Worm (Caenorhabditis elegans) whole organism, L3 larva: ENCODE data around the gene acr-3.

ENCODE experiments used
- R02D3.7 ChIP-seq: fragments of 150-350 bp; optimal IDR thresholded peaks from 2 replicates; lab custom pipeline; 2014; ENCODE audit warnings: missing biosample characterization, missing genetic modification characterization
- ZK546.5 ChIP-seq: sonication (generic microtip); optimal IDR thresholded peaks from 2 replicates; lab custom pipeline; 2017; ENCODE audit warnings: missing biosample characterization, missing genetic modification characterization
- ama-1 ChIP-seq: fragments of 150-350 bp; optimal IDR thresholded peaks from 2 replicates; lab custom pipeline; 2018
- ceh-16 ChIP-seq: sonication (generic microtip); optimal IDR thresholded peaks from 2 replicates; lab custom pipeline; 2017; ENCODE audit warnings: missing biosample characterization, missing genetic modification characterization
- ceh-28 ChIP-seq: fragments of 150-350 bp; optimal IDR thresholded peaks from 2 replicates; lab custom pipeline; 2014; ENCODE audit warnings: missing biosample characterization, missing genetic modification reagents, missing genetic modification characterization
- ceh-9 ChIP-seq: sonication (generic microtip); optimal IDR thresholded peaks from 2 replicates; lab custom pipeline; 2018; ENCODE audit warnings: missing biosample characterization, missing genetic modification characterization
- daf-12 ChIP-seq: fragments of 150-350 bp; optimal IDR thresholded peaks from 2 replicates; lab custom pipeline; 2014; ENCODE audit warnings: missing biosample characterization, missing genetic modification reagents, missing genetic modification characterization
- egl-27 ChIP-seq: sonication (generic microtip); optimal IDR thresholded peaks from 4 replicates; lab custom pipeline; 2017; ENCODE audit warnings: missing biosample characterization, missing genetic modification reagents, missing genetic modification characterization
- egl-5 ChIP-seq: fragments of 150-350 bp; optimal IDR thresholded peaks from 2 replicates; lab custom pipeline; 2017; ENCODE audit warnings: missing biosample characterization, missing genetic modification reagents, missing genetic modification characterization, inconsistent platforms
- elt-1 ChIP-seq: fragments of 150-350 bp; optimal IDR thresholded peaks from 2 replicates; lab custom pipeline; 2014; ENCODE audit warnings: missing biosample characterization, missing genetic modification characterization
- elt-2 ChIP-seq: sonication (generic microtip); optimal IDR thresholded peaks from 2 replicates; lab custom pipeline; 2016; ENCODE audit warnings: missing genetic modification reagents, mild to moderate bottlenecking, missing genetic modification characterization, missing compliant biosample characterization
- elt-3 ChIP-seq, 3 experiments: fragments of 150-350 bp in 1 of 3; sonication (generic microtip) in 2 of 3; optimal IDR thresholded peaks; 2 replicates in 2 of 3; 4 replicates in 1 of 3; lab custom pipeline; 2014 to 2017; ENCODE audit warnings: missing biosample characterization in 3 of 3, missing genetic modification characterization in 3 of 3
- eor-1 ChIP-seq, 2 experiments: fragments of 150-350 bp; optimal IDR thresholded peaks; 2 replicates each; lab custom pipeline; 2014 to 2018; ENCODE audit warnings: missing biosample characterization in 2 of 2, missing genetic modification characterization in 2 of 2
- fkh-10 ChIP-seq: sonication (generic microtip); optimal IDR thresholded peaks from 2 replicates; lab custom pipeline; 2017; ENCODE audit warnings: missing biosample characterization, missing genetic modification reagents, missing genetic modification characterization
- fos-1 ChIP-seq: fragments of 150-350 bp; optimal IDR thresholded peaks from 2 replicates; lab custom pipeline; 2014; ENCODE audit warnings: missing biosample characterization, missing genetic modification characterization
- hmg-11 ChIP-seq: sonication (generic microtip); optimal IDR thresholded peaks from 2 replicates; lab custom pipeline; 2016; ENCODE audit warnings: missing genetic modification characterization, missing compliant biosample characterization
- jun-1 ChIP-seq: fragments of 150-350 bp; optimal IDR thresholded peaks from 2 replicates; lab custom pipeline; 2014; ENCODE audit warnings: missing biosample characterization, missing genetic modification reagents, missing genetic modification characterization
- lin-39 ChIP-seq: fragments of 150-350 bp; optimal IDR thresholded peaks from 2 replicates; lab custom pipeline; 2018; ENCODE audit warnings: missing biosample characterization, missing genetic modification reagents, missing genetic modification characterization
- lsy-12 ChIP-seq: sonication (generic microtip); optimal IDR thresholded peaks from 2 replicates; lab custom pipeline; 2016; ENCODE audit warnings: mild to moderate bottlenecking, missing genetic modification characterization, missing compliant biosample characterization
- mdl-1 ChIP-seq: fragments of 150-350 bp; optimal IDR thresholded peaks from 2 replicates; lab custom pipeline; 2014; ENCODE audit warnings: missing biosample characterization, missing genetic modification characterization
- mml-1 ChIP-seq: fragments of 150-350 bp; sonication (generic microtip); optimal IDR thresholded peaks from 3 replicates; lab custom pipeline; 2014; ENCODE audit warnings: missing biosample characterization, missing genetic modification characterization
- nfya-1 ChIP-seq: sonication (generic microtip); optimal IDR thresholded peaks from 2 replicates; lab custom pipeline; 2017; ENCODE audit warnings: missing genetic modification characterization, mild to moderate bottlenecking, missing compliant biosample characterization, antibody characterized with exemption, moderate library complexity; ENCODE audit not compliant: insufficient read depth
- nhr-11 ChIP-seq: fragments of 150-350 bp; optimal IDR thresholded peaks from 2 replicates; lab custom pipeline; 2014; ENCODE audit warnings: missing biosample characterization, missing genetic modification characterization
- nhr-12 ChIP-seq: fragments of 150-350 bp; optimal IDR thresholded peaks from 2 replicates; lab custom pipeline; 2014; ENCODE audit warnings: missing biosample characterization, missing genetic modification characterization
- nhr-23 ChIP-seq: fragments of 150-350 bp; optimal IDR thresholded peaks from 2 replicates; lab custom pipeline; 2014; ENCODE audit warnings: missing biosample characterization, missing genetic modification reagents, missing genetic modification characterization
- nhr-237 ChIP-seq: fragments of 150-350 bp; optimal IDR thresholded peaks from 2 replicates; lab custom pipeline; 2014; ENCODE audit warnings: missing biosample characterization, missing genetic modification characterization
- nhr-25 ChIP-seq: sonication (generic microtip); optimal IDR thresholded peaks from 2 replicates; lab custom pipeline; 2017; ENCODE audit warnings: missing biosample characterization, missing genetic modification characterization
- nhr-28 ChIP-seq: fragments of 150-350 bp; optimal IDR thresholded peaks from 2 replicates; lab custom pipeline; 2014; ENCODE audit warnings: missing biosample characterization, missing genetic modification characterization
- nhr-43 ChIP-seq: sonication (generic microtip); optimal IDR thresholded peaks from 2 replicates; lab custom pipeline; 2016; ENCODE audit warnings: mild to moderate bottlenecking, missing genetic modification characterization, missing compliant biosample characterization; ENCODE audit not compliant: poor library complexity, severe bottlenecking
- nhr-67 ChIP-seq: fragments of 150-350 bp; optimal IDR thresholded peaks from 2 replicates; lab custom pipeline; 2014; ENCODE audit warnings: missing biosample characterization, missing genetic modification characterization
- nhr-77 ChIP-seq: fragments of 150-350 bp; optimal IDR thresholded peaks from 2 replicates; lab custom pipeline; 2014; ENCODE audit warnings: missing biosample characterization, missing genetic modification characterization
- pha-4 ChIP-seq: fragments of 150-350 bp; optimal IDR thresholded peaks from 2 replicates; lab custom pipeline; 2014; ENCODE audit warnings: missing biosample characterization, missing genetic modification reagents, missing genetic modification characterization
- pqm-1 ChIP-seq: fragments of 150-350 bp; optimal IDR thresholded peaks from 2 replicates; lab custom pipeline; 2017; ENCODE audit warnings: missing biosample characterization, missing genetic modification characterization, inconsistent platforms
- sea-2 ChIP-seq: fragments of 150-350 bp; sonication (generic microtip); optimal IDR thresholded peaks from 4 replicates; lab custom pipeline; 2014; ENCODE audit warnings: missing biosample characterization, missing genetic modification reagents, missing genetic modification characterization
- skn-1 ChIP-seq: fragments of 150-350 bp; optimal IDR thresholded peaks from 2 replicates; lab custom pipeline; 2014; ENCODE audit warnings: missing biosample characterization, missing genetic modification characterization
- snpc-4 ChIP-seq: fragments of 150-350 bp; optimal IDR thresholded peaks from 2 replicates; lab custom pipeline; 2014; ENCODE audit warnings: missing biosample characterization, missing genetic modification characterization
- tbx-2 ChIP-seq: sonication (generic microtip); optimal IDR thresholded peaks from 2 replicates; lab custom pipeline; 2016; ENCODE audit warnings: mild to moderate bottlenecking, missing genetic modification characterization, missing compliant biosample characterization
- unc-39 ChIP-seq: sonication (generic microtip); optimal IDR thresholded peaks from 4 replicates; lab custom pipeline; 2017; ENCODE audit warnings: missing biosample characterization, missing genetic modification characterization
- zag-1 ChIP-seq: fragments of 150-350 bp; optimal IDR thresholded peaks from 2 replicates; lab custom pipeline; 2014; ENCODE audit warnings: missing biosample characterization, missing genetic modification characterization
- ztf-11 ChIP-seq: fragments of 150-350 bp; optimal IDR thresholded peaks from 2 replicates; lab custom pipeline; 2014; ENCODE audit warnings: missing biosample characterization, missing genetic modification characterization

The acr-3 gene

ce11 chrX:6722966-6723365 is 13.6 kb downstream of the acr-3 start, which contains the start of gene smf-1:
TSS of gene smf-1 (minus strand) at chrX:6723066.
- TF ChIP-seq ceh-9 (no peak), elt-2 (peak; percentile 54)
- TF ChIP-seq, all 47 proteins: peak for 1

DNA sequence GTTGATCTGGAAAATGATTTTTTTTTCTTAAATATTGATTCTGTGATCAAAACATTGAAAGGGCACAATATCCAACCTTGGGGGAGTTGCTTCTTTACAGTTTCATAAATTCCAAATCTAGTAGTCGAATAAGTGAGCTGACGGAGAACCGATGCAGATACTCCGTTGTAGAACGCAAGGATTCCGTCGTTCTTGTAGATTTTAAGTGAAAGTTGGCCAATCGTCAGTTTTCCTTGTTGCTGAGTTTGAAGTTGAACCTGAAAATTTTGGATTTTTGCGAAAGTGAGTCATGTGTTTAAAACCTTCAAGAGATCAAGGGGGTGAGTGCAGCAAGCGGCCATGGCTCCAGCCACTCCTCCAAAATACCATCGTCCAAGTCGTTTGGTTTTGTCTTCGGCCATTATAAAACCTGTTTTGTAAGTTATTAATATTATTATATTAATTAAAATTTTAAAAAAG is 16.0 kb downstream of the acr-3 start, which contains the start of gene slc-25A10:
slc-25A10 (minus strand) TSS at position 409 of the 459 bp plus-strand sequence.
- TF ChIP-seq sea-2 (GFP tag; lab: Kevin White, UChicago) (no peak), nhr-237 (tag; lab: Kevin White, UChicago) (no peak), nhr-11 (no peak), mml-1 (no peak), nhr-25 (tag; lab: Kevin White, UChicago) (no peak), egl-27 (tag; lab: Kevin White, UChicago) (no peak), nfya-1 (no peak), unc-39 (no peak), elt-2 (peak; percentile 15), ama-1 (peak; percentile 88)

DNA sequence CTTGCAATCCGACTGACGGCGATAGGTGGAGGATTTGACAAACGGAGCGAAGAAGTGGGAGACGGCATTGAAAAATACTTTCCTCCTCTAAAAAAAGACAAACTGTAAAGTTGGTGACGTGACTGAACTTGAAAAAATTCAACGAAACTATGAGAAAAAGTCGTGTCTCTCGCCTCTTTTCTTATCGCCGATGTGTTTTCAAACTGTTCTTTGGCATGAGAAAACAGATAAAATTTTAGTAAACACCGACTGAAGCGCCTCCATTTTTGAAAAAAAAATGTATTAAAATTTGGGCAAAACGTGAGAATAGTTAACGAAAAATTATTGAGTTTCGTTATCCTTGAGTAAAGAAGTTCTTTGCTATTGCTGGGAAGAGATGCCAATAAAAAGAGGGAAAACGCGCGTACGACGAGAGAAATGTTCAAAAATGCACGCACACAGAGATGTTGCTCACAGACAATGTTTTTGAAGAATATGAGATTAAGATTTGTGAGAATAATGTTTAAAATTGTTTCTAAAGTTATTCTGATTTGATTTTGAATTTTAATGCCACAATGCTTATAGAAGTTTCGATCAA is 19.6 kb downstream of the acr-3 start:
- peak; percentile 64 for TF ChIP-seq elt-2
- TF ChIP-seq nfya-1: no peak
- TF ChIP-seq pqm-1 (tag; lab: Kevin White, UChicago): peak; percentile 21
- TF ChIP-seq pha-4 (tag; lab: Kevin White, UChicago): peak; percentile 35
- TF ChIP-seq mdl-1: peak; percentile 52
- no peak for TF ChIP-seq nhr-28 (tag; lab: Kevin White, UChicago)

DNA sequence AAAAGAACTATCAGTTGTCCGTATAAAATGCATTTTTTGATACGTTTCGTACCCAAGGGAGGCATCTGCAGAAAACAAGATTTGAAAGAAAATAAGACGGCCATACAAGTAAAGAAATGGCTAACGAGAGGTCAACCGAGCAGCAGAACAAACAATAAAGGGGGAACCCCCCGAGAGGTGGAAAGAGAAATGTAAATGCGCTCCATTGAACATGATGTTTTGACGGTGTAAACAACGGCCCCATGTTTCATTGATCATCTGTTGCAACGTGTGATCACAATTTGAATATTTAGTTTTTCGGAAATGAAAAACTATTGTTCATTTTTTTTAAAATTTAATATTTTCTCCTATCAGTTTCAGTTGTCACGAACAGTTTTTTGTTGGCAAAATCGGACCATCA is 20.3 kb downstream of the acr-3 start, which contains the start of gene K11G12.6:
K11G12.6 (minus strand) TSS at position 65 of the 400 bp plus-strand sequence.
- TF ChIP-seq jun-1 (peak; percentile 15), mdl-1 (peak; percentile 28), lin-39 (tag; lab: Kevin White, UChicago) (peak; percentile 16), nfya-1 (peak; percentile 46), pha-4 (tag; lab: Kevin White, UChicago) (peak; percentile 92), lsy-12 (tag; lab: Kevin White, UChicago) (no peak), nhr-43 (tag; lab: Kevin White, UChicago) (no peak), snpc-4 (tag; lab: Kevin White, UChicago) (peak; percentile 49), hmg-11 (peak; percentile 13), egl-5 (tag; lab: Kevin White, UChicago) (peak; percentile 40)

DNA sequence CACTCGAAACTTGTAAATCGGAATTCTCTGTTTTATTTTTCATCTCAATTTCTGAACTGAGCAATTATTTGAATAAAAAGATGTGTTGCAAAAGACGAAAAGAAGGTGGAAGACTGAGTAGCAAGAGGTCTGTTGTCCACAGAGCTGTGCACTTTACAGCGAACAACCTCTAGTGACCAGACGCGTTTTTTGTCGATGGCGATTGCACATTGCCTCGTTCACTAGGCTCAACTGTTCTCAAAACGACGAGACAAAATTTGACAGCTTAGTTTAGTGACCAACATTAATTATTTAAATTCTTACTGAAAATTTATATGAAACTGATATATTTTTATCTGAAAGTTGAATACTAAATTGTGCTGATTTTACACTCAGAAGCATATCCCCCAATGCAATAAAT is 23.9 kb downstream of the acr-3 start, which contains the start of gene R03E9.2:
R03E9.2 (minus strand) TSS at position 101 of the 400 bp plus-strand sequence.
- TF ChIP-seq fos-1 (tag; lab: Kevin White, UChicago): no peak
- no peak for TF ChIP-seq daf-12 (tag; lab: Kevin White, UChicago)
- no peak for TF ChIP-seq ceh-16 (tag; lab: Kevin White, UChicago)
- TF ChIP-seq egl-27 (tag; lab: Kevin White, UChicago): no peak
- TF ChIP-seq nhr-23 (tag; lab: Kevin White, UChicago): no peak
- no peak for TF ChIP-seq ama-1
- TF ChIP-seq jun-1: no peak
- TF ChIP-seq ztf-11: no peak
- TF ChIP-seq nhr-77: no peak
- TF ChIP-seq nhr-11: no peak
- TF ChIP-seq mdl-1: no peak
- no peak for TF ChIP-seq ceh-28
- TF ChIP-seq skn-1 (tag; lab: Kevin White, UChicago): no peak
- TF ChIP-seq elt-1 (tag; lab: Kevin White, UChicago): no peak
- no peak for TF ChIP-seq mml-1
- TF ChIP-seq nhr-28 (tag; lab: Kevin White, UChicago): no peak

ce11 chrX:6735494-6735893 is 26.2 kb downstream of the acr-3 start:
- TF ChIP-seq unc-39: no peak
- TF ChIP-seq fkh-10 (GFP tag; lab: Kevin White, UChicago): no peak
- no peak for TF ChIP-seq ceh-16 (tag; lab: Kevin White, UChicago)
- TF ChIP-seq nfya-1: peak; percentile 51
- no peak for TF ChIP-seq nhr-11
- TF ChIP-seq nhr-23 (tag; lab: Kevin White, UChicago): peak; percentile 22
- TF ChIP-seq nhr-12 (tag; lab: Kevin White, UChicago): no peak
- no peak for TF ChIP-seq zag-1 (tag; lab: Kevin White, UChicago)
- peak; percentile 3 for TF ChIP-seq pha-4 (tag; lab: Kevin White, UChicago)
- TF ChIP-seq lin-39 (tag; lab: Kevin White, UChicago): peak; percentile 20
- no peak for TF ChIP-seq ZK546.5 (tag; lab: Kevin White, UChicago)
- no peak for TF ChIP-seq mml-1
- no peak for TF ChIP-seq tbx-2
- no peak for TF ChIP-seq fos-1 (tag; lab: Kevin White, UChicago)
- no peak for TF ChIP-seq R02D3.7 (tag; lab: Kevin White, UChicago)
- peak; percentile 48 for TF ChIP-seq mdl-1
- no peak for TF ChIP-seq snpc-4 (tag; lab: Kevin White, UChicago)
- TF ChIP-seq nhr-28 (tag; lab: Kevin White, UChicago): no peak
- TF ChIP-seq elt-3 (tag; optimal IDR thresholded peaks at IDR 0.05; lab: Kevin White, UChicago): no peak
- no peak for TF ChIP-seq hmg-11
- TF ChIP-seq nhr-25 (tag; lab: Kevin White, UChicago): peak; percentile 54
- peak; percentile 37 for TF ChIP-seq lsy-12 (tag; lab: Kevin White, UChicago)
- no peak for TF ChIP-seq ceh-28
- TF ChIP-seq eor-1 (tag; optimal IDR thresholded peaks at IDR 0.05; lab: Kevin White, UChicago): no peak
- TF ChIP-seq nhr-77: no peak
- no peak for TF ChIP-seq nhr-67
- TF ChIP-seq nhr-43 (tag; lab: Kevin White, UChicago): peak; percentile 76
